Worm (Caenorhabditis elegans) whole organism, L1 larva: Measurements from ENCODE around the gene natc-1.

ENCODE experiments used
- C04F5.9 ChIP-seq: sonication (generic microtip); optimal IDR thresholded peaks from 2 replicates; lab custom pipeline; 2016; ENCODE audit warnings: missing genetic modification characterization, missing compliant biosample characterization
- C16A3.4 ChIP-seq: fragments of 150-350 bp; optimal IDR thresholded peaks from 2 replicates; lab custom pipeline; 2014; ENCODE audit warnings: missing biosample characterization, missing genetic modification characterization
- Y116A8C.19 ChIP-seq: sonication (generic microtip); optimal IDR thresholded peaks from 2 replicates; lab custom pipeline; 2016; ENCODE audit warnings: missing compliant biosample characterization, missing genetic modification characterization, borderline replicate concordance
- alr-1 ChIP-seq: fragments of 200-800 bp; sonication (Bioruptor generic); optimal IDR thresholded peaks from 2 replicates; lab custom pipeline; 2018; ENCODE audit warnings: borderline replicate concordance, mild to moderate bottlenecking, missing genetic modification characterization, missing compliant biosample characterization
- ama-1 ChIP-seq: fragments of 150-350 bp; optimal IDR thresholded peaks from 2 replicates; lab custom pipeline; 2014
- ceh-8 ChIP-seq: fragments of 200-800 bp; sonication (Bioruptor generic); optimal IDR thresholded peaks from 2 replicates; lab custom pipeline; 2018; ENCODE audit warnings: mild to moderate bottlenecking, missing genetic modification characterization, moderate library complexity, missing compliant biosample characterization
- ceh-82 ChIP-seq, 3 experiments: fragments of 150-350 bp in 1 of 3; sonication (generic microtip) in 2 of 3; optimal IDR thresholded peaks; 2 replicates each; lab custom pipeline; 2014 to 2017; ENCODE audit warnings: missing biosample characterization in 3 of 3, missing genetic modification characterization in 3 of 3
- ceh-90 ChIP-seq: sonication (generic microtip); optimal IDR thresholded peaks from 2 replicates; lab custom pipeline; 2016; ENCODE audit warnings: missing genetic modification characterization, missing compliant biosample characterization
- ces-1 ChIP-seq: fragments of 150-350 bp; optimal IDR thresholded peaks from 2 replicates; lab custom pipeline; 2014; ENCODE audit warnings: missing biosample characterization, missing genetic modification reagents, missing genetic modification characterization
- dsc-1 ChIP-seq: sonication (generic microtip); optimal IDR thresholded peaks from 2 replicates; lab custom pipeline; 2016; ENCODE audit warnings: mild to moderate bottlenecking, missing genetic modification characterization, missing compliant biosample characterization
- efl-1 ChIP-seq, 4 experiments: fragments of 150-350 bp; optimal IDR thresholded peaks in 3 of 4; peaks in 1 of 4; 1 replicate in 1 of 4; 2 replicates in 3 of 4; lab custom pipeline; 2014; ENCODE audit warnings: missing biosample characterization in 2 of 4, missing genetic modification characterization in 2 of 4, missing genetic modification reagents in 2 of 4
- efl-3 ChIP-seq: fragments of 200-800 bp; sonication (Bioruptor generic); optimal IDR thresholded peaks from 2 replicates; lab custom pipeline; 2018; ENCODE audit warnings: mild to moderate bottlenecking, missing genetic modification characterization, missing compliant biosample characterization
- fkh-4 ChIP-seq: sonication (generic microtip); optimal IDR thresholded peaks from 2 replicates; lab custom pipeline; 2016; ENCODE audit warnings: missing compliant biosample characterization, missing genetic modification characterization, borderline replicate concordance
- fkh-8 ChIP-seq: sonication (generic microtip); optimal IDR thresholded peaks from 2 replicates; lab custom pipeline; 2016; ENCODE audit warnings: mild to moderate bottlenecking, missing genetic modification characterization, missing compliant biosample characterization
- hlh-17 ChIP-seq: fragments of 200-800 bp; sonication (Bioruptor generic); optimal IDR thresholded peaks from 2 replicates; lab custom pipeline; 2018; ENCODE audit warnings: missing genetic modification characterization, mild to moderate bottlenecking, missing compliant biosample characterization, moderate library complexity, borderline replicate concordance
- irx-1 ChIP-seq: sonication (generic microtip); optimal IDR thresholded peaks from 2 replicates; lab custom pipeline; 2016; ENCODE audit warnings: missing genetic modification characterization, missing compliant biosample characterization
- isw-1 ChIP-seq: fragments of 200-800 bp; sonication (Bioruptor generic); IDR thresholded peaks from 2 replicates; pipeline ENCODE4 v1.3.6; 2022; ENCODE audit warnings: missing genetic modification characterization, missing compliant biosample characterization
- lin-15B ChIP-seq: fragments of 150-350 bp; sonication (generic microtip); optimal IDR thresholded peaks from 3 replicates; lab custom pipeline; 2014; ENCODE audit warnings: missing biosample characterization, missing genetic modification characterization
- mab-9 ChIP-seq: fragments of 200-800 bp; sonication (Bioruptor generic); IDR thresholded peaks from 2 replicates; pipeline ENCODE4 v1.3.6; 2022; ENCODE audit warnings: missing genetic modification reagents, missing genetic modification characterization, missing compliant biosample characterization
- mep-1 ChIP-seq: fragments of 150-350 bp; optimal IDR thresholded peaks from 2 replicates; lab custom pipeline; 2014; ENCODE audit warnings: missing biosample characterization, missing genetic modification characterization
- nhr-11 ChIP-seq: fragments of 150-350 bp; optimal IDR thresholded peaks from 2 replicates; lab custom pipeline; 2014; ENCODE audit warnings: missing biosample characterization, missing genetic modification characterization
- nhr-19 ChIP-seq: fragments of 200-800 bp; sonication (Bioruptor generic); conservative IDR thresholded peaks from 2 replicates; pipeline ENCODE4 v1.3.6; 2022; ENCODE audit warnings: missing genetic modification characterization, missing compliant biosample characterization
- nhr-20 ChIP-seq: sonication (generic microtip); optimal IDR thresholded peaks from 2 replicates; lab custom pipeline; 2016; ENCODE audit warnings: mild to moderate bottlenecking, missing genetic modification characterization, missing compliant biosample characterization
- nhr-71 ChIP-seq: sonication (generic microtip); optimal IDR thresholded peaks from 2 replicates; lab custom pipeline; 2016; ENCODE audit warnings: mild to moderate bottlenecking, missing genetic modification characterization, moderate library complexity, missing compliant biosample characterization
- nhr-85 ChIP-seq: sonication (generic microtip); peaks from one replicate; lab custom pipeline; 2016; ENCODE audit warnings: missing genetic modification characterization, inconsistent platforms, missing compliant biosample characterization
- pag-3 ChIP-seq: sonication (generic microtip); optimal IDR thresholded peaks from 2 replicates; lab custom pipeline; 2017; ENCODE audit warnings: missing genetic modification characterization, mild to moderate bottlenecking, missing compliant biosample characterization, antibody characterized with exemption, borderline replicate concordance; ENCODE audit not compliant: insufficient read depth
- pqm-1 ChIP-seq: sonication (generic microtip); optimal IDR thresholded peaks from 3 replicates; lab custom pipeline; 2017; ENCODE audit warnings: missing biosample characterization, missing genetic modification characterization
- sup-37 ChIP-seq: fragments of 200-800 bp; sonication (Bioruptor generic); optimal IDR thresholded peaks from 2 replicates; lab custom pipeline; 2018; ENCODE audit warnings: mild to moderate bottlenecking, missing genetic modification characterization, missing compliant biosample characterization
- swsn-7 ChIP-seq: sonication (generic microtip); optimal IDR thresholded peaks from 2 replicates; lab custom pipeline; 2016; ENCODE audit warnings: missing genetic modification characterization, missing compliant biosample characterization
- unc-130 ChIP-seq: fragments of 150-350 bp; optimal IDR thresholded peaks from 2 replicates; lab custom pipeline; 2017; ENCODE audit warnings: missing biosample characterization, missing genetic modification characterization, inconsistent platforms
- unc-62 ChIP-seq: fragments of 150-350 bp; optimal IDR thresholded peaks from 2 replicates; lab custom pipeline; 2014; ENCODE audit warnings: missing biosample characterization, missing genetic modification reagents, missing genetic modification characterization
- xbp-1 ChIP-seq: sonication (generic microtip); optimal IDR thresholded peaks from 2 replicates; lab custom pipeline; 2016; ENCODE audit warnings: missing genetic modification characterization, missing compliant biosample characterization
- ztf-4 ChIP-seq: fragments of 150-350 bp; optimal IDR thresholded peaks from 2 replicates; lab custom pipeline; 2014; ENCODE audit warnings: missing biosample characterization, missing genetic modification characterization

natc-1 gene

ce11 chrV:8465386-8465785, 3.2 kb downstream of the natc-1 start, which contains the start of gene mrps-2:
mrps-2 (plus strand) TSS chrV:8465686.
- TF ChIP-seq swsn-7 (no peak), nhr-85 (tag; lab: Kevin White, UChicago) (peak; percentile 29)
- TF ChIP-seq, all 84 proteins: peak for 1

- no peak for TF ChIP-seq efl-1 (optimal IDR thresholded peaks at IDR 0.05; lab: Kevin White, UChicago)
- TF ChIP-seq efl-1 (GFP tag; optimal IDR thresholded peaks at IDR 0.05 in 1 of 2; lab: Kevin White, UChicago), result peak in 1 of 2 experiments; percentile 7
- no peak for TF ChIP-seq ceh-90 (tag; lab: Kevin White, UChicago)
Measured at ce11 chrV:8467031-8467430, 4.9 kb downstream of the natc-1 start, which contains the start of gene mrpl-4. mrpl-4 (plus strand) TSS chrV:8467265.

ce11 chrV:8468740-8469139, 6.6 kb downstream of the natc-1 start, which contains the start of gene phf-30:
phf-30 (plus strand) TSS chrV:8469040.
- no peak for TF ChIP-seq nhr-19 (GFP tag; lab: Robert Waterston, UW)
- TF ChIP-seq mab-9 (GFP tag; lab: Robert Waterston, UW), result no peak
- TF ChIP-seq Y116A8C.19 (tag; lab: Kevin White, UChicago), result no peak
- TF ChIP-seq hlh-17 (GFP tag; lab: Kevin White, UChicago), result no peak
- TF ChIP-seq ceh-8, result no peak
- no peak for TF ChIP-seq fkh-8
- no peak for TF ChIP-seq C16A3.4 (tag; lab: Kevin White, UChicago)
- no peak for TF ChIP-seq pqm-1
- no peak for TF ChIP-seq nhr-20 (tag; lab: Kevin White, UChicago)
- no peak for TF ChIP-seq nhr-11
- TF ChIP-seq ama-1 (lab: Kevin White, UChicago), result no peak
- TF ChIP-seq efl-3 (GFP tag; lab: Kevin White, UChicago), result no peak
- TF ChIP-seq sup-37 (GFP tag; lab: Kevin White, UChicago), result no peak
- TF ChIP-seq alr-1 (tag; lab: Kevin White, UChicago), result no peak
- TF ChIP-seq xbp-1 (tag; lab: Kevin White, UChicago), result no peak
- TF ChIP-seq mep-1 (tag; lab: Kevin White, UChicago), result no peak
- no peak for TF ChIP-seq pag-3 (tag; lab: Kevin White, UChicago)
- no peak for TF ChIP-seq nhr-71
- no peak for TF ChIP-seq ces-1 (GFP tag; lab: Kevin White, UChicago)
- TF ChIP-seq lin-15B (tag; lab: Kevin White, UChicago), result no peak

- TF ChIP-seq efl-1 (optimal IDR thresholded peaks at IDR 0.05; lab: Kevin White, UChicago) (no peak), efl-1 (GFP tag; optimal IDR thresholded peaks at IDR 0.05 in 1 of 2; lab: Kevin White, UChicago) (peak in 1 of 2 experiments; percentile 37), fkh-4 (tag; lab: Kevin White, UChicago) (peak; percentile 72), dsc-1 (tag; lab: Kevin White, UChicago) (peak; percentile 92), irx-1 (tag; lab: Kevin White, UChicago) (no peak)
Measured at ce11 chrV:8470906-8471305, 8.7 kb downstream of the natc-1 start, which contains the start of gene gplb-1. gplb-1 (minus strand) TSS chrV:8471242.

ce11 chrV:8481274-8481673, 19.1 kb downstream of the natc-1 start:
- TF ChIP-seq ces-1 (GFP tag; lab: Kevin White, UChicago), result no peak
- TF ChIP-seq pqm-1, result no peak
- no peak for TF ChIP-seq Y116A8C.19 (tag; lab: Kevin White, UChicago)
- no peak for TF ChIP-seq efl-1 (optimal IDR thresholded peaks at IDR 0.05; lab: Kevin White, UChicago)
- TF ChIP-seq efl-1 (GFP tag; optimal IDR thresholded peaks at IDR 0.05 in 1 of 2; lab: Kevin White, UChicago), result no peak
- TF ChIP-seq lin-15B (tag; lab: Kevin White, UChicago), result no peak
- TF ChIP-seq mab-9 (GFP tag; lab: Robert Waterston, UW), result no peak
- no peak for TF ChIP-seq ztf-4
- no peak for TF ChIP-seq unc-130 (tag; lab: Kevin White, UChicago)
- no peak for TF ChIP-seq unc-62 (GFP tag; lab: Kevin White, UChicago)
- TF ChIP-seq ceh-82 (tag; optimal IDR thresholded peaks at IDR 0.05; lab: Kevin White, UChicago), result no peak
- TF ChIP-seq C04F5.9 (tag; lab: Kevin White, UChicago), result no peak
- no peak for TF ChIP-seq isw-1 (GFP tag; lab: Robert Waterston, UW)
